Fruit fly (Drosophila melanogaster) whole organism, embryonic: ENCODE measurements around the gene CG4382.

ENCODE experiments used
- Abd-B ChIP-seq: fragments of 200-800 bp; sonication (Bioruptor generic); optimal IDR thresholded peaks from 2 replicates; lab custom pipeline; 2018; ENCODE audit warnings: missing biosample characterization, mild to moderate bottlenecking, missing genetic modification characterization, moderate library complexity
- BEAF-32 ChIP-seq: fragments of 200-800 bp; sonication (Bioruptor generic); optimal IDR thresholded peaks from 3 replicates; lab custom pipeline; 2017; ENCODE audit warnings: missing biosample characterization, missing genetic modification characterization, mild to moderate bottlenecking, moderate library complexity, missing genetic modification reagents
- CG10274 ChIP-seq: fragments of 200-800 bp; sonication (Bioruptor generic); optimal IDR thresholded peaks from 3 replicates; lab custom pipeline; 2017; ENCODE audit warnings: missing biosample characterization, mild to moderate bottlenecking, missing genetic modification characterization
- CG10431 ChIP-seq: fragments of 200-800 bp; sonication (Bioruptor generic); optimal IDR thresholded peaks from 3 replicates; lab custom pipeline; 2018; ENCODE audit warnings: missing biosample characterization, mild to moderate bottlenecking, missing genetic modification characterization
- CG10979 ChIP-seq: fragments of 200-800 bp; sonication (Bioruptor generic); optimal IDR thresholded peaks from 2 replicates; lab custom pipeline; 2018; ENCODE audit warnings: missing biosample characterization, mild to moderate bottlenecking, missing genetic modification characterization, moderate library complexity
- CG12219 ChIP-seq: fragments of 200-800 bp; sonication (Bioruptor generic); optimal IDR thresholded peaks from 3 replicates; lab custom pipeline; 2018; ENCODE audit warnings: missing biosample characterization, mild to moderate bottlenecking, missing genetic modification characterization
- CG12659 ChIP-seq: fragments of 200-800 bp; sonication (Bioruptor generic); optimal IDR thresholded peaks from 3 replicates; lab custom pipeline; 2017; ENCODE audit warnings: mild to moderate bottlenecking, missing biosample characterization, missing genetic modification reagents, missing genetic modification characterization
- CG13123 ChIP-seq: fragments of 200-800 bp; sonication (Bioruptor generic); optimal IDR thresholded peaks from 2 replicates; lab custom pipeline; 2016; ENCODE audit warnings: missing biosample characterization, missing genetic modification characterization
- CG14860 ChIP-seq: fragments of 200-800 bp; sonication (Bioruptor generic); IDR thresholded peaks from 3 replicates; pipeline ENCODE4 v1.3.6; 2022; ENCODE audit warnings: missing biosample characterization, missing genetic modification characterization; ENCODE audit not compliant: partially characterized antibody
- CG1529 ChIP-seq: fragments of 200-800 bp; sonication (Bioruptor generic); optimal IDR thresholded peaks from 3 replicates; lab custom pipeline; 2018; ENCODE audit warnings: missing biosample characterization, missing genetic modification characterization
- CG15601 ChIP-seq: fragments of 200-800 bp; sonication (Bioruptor generic); optimal IDR thresholded peaks from 3 replicates; lab custom pipeline; 2019; ENCODE audit warnings: missing biosample characterization, mild to moderate bottlenecking, missing genetic modification characterization, moderate library complexity
- CG15696 ChIP-seq: fragments of 200-800 bp; sonication (Bioruptor generic); optimal IDR thresholded peaks from 2 replicates; lab custom pipeline; 2019; ENCODE audit warnings: missing biosample characterization, mild to moderate bottlenecking, missing genetic modification characterization, moderate library complexity
- CG18011 ChIP-seq: fragments of 200-800 bp; sonication (Bioruptor generic); optimal IDR thresholded peaks from 2 replicates; lab custom pipeline; 2017; ENCODE audit warnings: missing biosample characterization, missing genetic modification characterization, mild to moderate bottlenecking, moderate library complexity, missing genotype
- CG30431 ChIP-seq: fragments of 200-800 bp; sonication (Bioruptor generic); optimal IDR thresholded peaks from 2 replicates; lab custom pipeline; 2017; ENCODE audit warnings: missing biosample characterization, missing genetic modification characterization
- CG3065 ChIP-seq: fragments of 200-800 bp; sonication (Bioruptor generic); optimal IDR thresholded peaks from 2 replicates; lab custom pipeline; 2016; ENCODE audit warnings: missing biosample characterization, missing genetic modification characterization
- CG31365 ChIP-seq: fragments of 200-800 bp; sonication (Bioruptor generic); optimal IDR thresholded peaks from 2 replicates; lab custom pipeline; 2018; ENCODE audit warnings: missing biosample characterization, mild to moderate bottlenecking, missing genetic modification characterization
- CG32532 ChIP-seq: fragments of 200-800 bp; sonication (Bioruptor generic); IDR thresholded peaks from 2 replicates; pipeline ENCODE4 v1.3.6; 2022; ENCODE audit warnings: missing biosample characterization, missing genetic modification characterization
- CG3995 ChIP-seq: fragments of 200-800 bp; sonication (Bioruptor generic); optimal IDR thresholded peaks from 3 replicates; lab custom pipeline; 2016; ENCODE audit warnings: missing biosample characterization, missing genetic modification characterization
- CG4360 ChIP-seq: fragments of 200-800 bp; sonication (Bioruptor generic); IDR thresholded peaks from 2 replicates; pipeline ENCODE4 v1.3.6; 2022; ENCODE audit warnings: missing biosample characterization, missing genetic modification characterization
- CG5180 ChIP-seq: fragments of 200-800 bp; sonication (Bioruptor generic); optimal IDR thresholded peaks from 3 replicates; lab custom pipeline; 2017; ENCODE audit warnings: missing biosample characterization, missing genetic modification characterization, mild to moderate bottlenecking, moderate library complexity, missing genetic modification reagents
- CG7271 ChIP-seq: fragments of 200-800 bp; sonication (Bioruptor generic); optimal IDR thresholded peaks from 2 replicates; lab custom pipeline; 2018; ENCODE audit warnings: missing biosample characterization, mild to moderate bottlenecking, missing genetic modification characterization, moderate library complexity
- CG8359 ChIP-seq: fragments of 200-800 bp; sonication (Bioruptor generic); optimal IDR thresholded peaks from 2 replicates; lab custom pipeline; 2017; ENCODE audit warnings: missing biosample characterization, mild to moderate bottlenecking, missing genetic modification characterization, borderline replicate concordance
- CG8765 ChIP-seq: fragments of 200-800 bp; sonication (Bioruptor generic); IDR thresholded peaks from 2 replicates; pipeline ENCODE4 v1.3.6; 2022; ENCODE audit warnings: missing biosample characterization, missing genetic modification characterization
- CG9876 ChIP-seq: fragments of 200-800 bp; sonication (Bioruptor generic); optimal IDR thresholded peaks from 2 replicates; lab custom pipeline; 2016; ENCODE audit warnings: missing biosample characterization, missing genetic modification characterization
- Dbx ChIP-seq: fragments of 200-800 bp; sonication (Bioruptor generic); IDR thresholded peaks from 3 replicates; pipeline ENCODE4 v1.3.6; 2022; ENCODE audit warnings: missing biosample characterization, missing genetic modification characterization
- Doc3 ChIP-seq: fragments of 200-800 bp; sonication (Bioruptor generic); IDR thresholded peaks from 3 replicates; pipeline ENCODE4 v1.3.6; 2022; ENCODE audit warnings: missing biosample characterization, missing genetic modification characterization; ENCODE audit not compliant: partially characterized antibody
- Gug ChIP-seq: fragments of 200-800 bp; sonication (Bioruptor generic); IDR thresholded peaks from 4 replicates; pipeline ENCODE4 v1.3.6; 2022; ENCODE audit warnings: missing biosample characterization, missing genetic modification characterization
- Mes4 ChIP-seq: fragments of 200-800 bp; sonication (Bioruptor generic); optimal IDR thresholded peaks from 2 replicates; lab custom pipeline; 2016; ENCODE audit warnings: missing biosample characterization, missing genetic modification characterization
- NC2α ChIP-seq: fragments of 200-800 bp; sonication (Bioruptor generic); optimal IDR thresholded peaks from 2 replicates; lab custom pipeline; 2016; ENCODE audit warnings: missing biosample characterization, missing genetic modification characterization
- NK7.1 ChIP-seq: fragments of 200-800 bp; sonication (Bioruptor generic); optimal IDR thresholded peaks from 3 replicates; lab custom pipeline; 2016; ENCODE audit warnings: missing biosample characterization, missing genetic modification characterization
- Side ChIP-seq: fragments of 200-800 bp; sonication (Bioruptor generic); optimal IDR thresholded peaks from 2 replicates; lab custom pipeline; 2016; ENCODE audit warnings: missing biosample characterization, missing genetic modification characterization
- Trl ChIP-seq, 3 experiments: fragments of >200 bp in 2 of 3; fragments of 200-800 bp in 1 of 3; sonication (Bioruptor generic) in 1 of 3; optimal IDR thresholded peaks; 2 replicates in 1 of 3; 3 replicates in 2 of 3; lab custom pipeline; 2016 to 2017; ENCODE audit warnings: missing biosample characterization in 1 of 3, missing genetic modification characterization in 1 of 3
- Vsx1 ChIP-seq: fragments of 200-800 bp; sonication (Bioruptor generic); optimal IDR thresholded peaks from 2 replicates; lab custom pipeline; 2017; ENCODE audit warnings: missing biosample characterization, mild to moderate bottlenecking, missing genetic modification characterization, missing genetic modification reagents
- al ChIP-seq: fragments of 200-800 bp; sonication (Bioruptor generic); IDR thresholded peaks from 2 replicates; pipeline ENCODE4 v1.3.6; 2022; ENCODE audit warnings: missing biosample characterization, missing genetic modification characterization
- bcd ChIP-seq: fragments of 200-800 bp; sonication (Bioruptor generic); optimal IDR thresholded peaks from 2 replicates; lab custom pipeline; 2017; ENCODE audit warnings: missing biosample characterization, mild to moderate bottlenecking, missing genetic modification characterization
- caup ChIP-seq: fragments of 200-800 bp; sonication (Bioruptor generic); optimal IDR thresholded peaks from 3 replicates; lab custom pipeline; 2017; ENCODE audit warnings: missing biosample characterization, mild to moderate bottlenecking, missing genetic modification characterization, moderate library complexity; ENCODE audit not compliant: severe bottlenecking
- crc ChIP-seq: fragments of 200-800 bp; sonication (Bioruptor generic); optimal IDR thresholded peaks from 2 replicates; lab custom pipeline; 2016; ENCODE audit warnings: missing biosample characterization, missing genetic modification characterization
- disco-r ChIP-seq: fragments of 200-800 bp; sonication (Bioruptor generic); optimal IDR thresholded peaks from 2 replicates; lab custom pipeline; 2016; ENCODE audit warnings: missing biosample characterization, missing genetic modification characterization
- ems ChIP-seq: fragments of 200-800 bp; sonication (Bioruptor generic); optimal IDR thresholded peaks from 3 replicates; lab custom pipeline; 2016; ENCODE audit warnings: missing biosample characterization, missing genetic modification characterization
- gsb ChIP-seq: fragments of 200-800 bp; sonication (Bioruptor generic); IDR thresholded peaks from 2 replicates; pipeline ENCODE4 v1.3.6; 2022; ENCODE audit warnings: missing biosample characterization, missing genetic modification characterization
- jigr1 ChIP-seq: fragments of 200-800 bp; sonication (Bioruptor generic); IDR thresholded peaks from 3 replicates; pipeline ENCODE4 v1.3.6; 2022; ENCODE audit warnings: missing biosample characterization, missing genetic modification characterization
- mirr ChIP-seq: fragments of 200-800 bp; sonication (Bioruptor generic); optimal IDR thresholded peaks from 3 replicates; lab custom pipeline; 2018; ENCODE audit warnings: missing biosample characterization, mild to moderate bottlenecking, missing genetic modification characterization
- mld ChIP-seq: fragments of 200-800 bp; sonication (Bioruptor generic); IDR thresholded peaks from 3 replicates; pipeline ENCODE4 v1.3.6; 2022; ENCODE audit warnings: missing biosample characterization, missing genetic modification characterization; ENCODE audit not compliant: partially characterized antibody
- oc ChIP-seq: fragments of 200-800 bp; sonication (Bioruptor generic); optimal IDR thresholded peaks from 2 replicates; lab custom pipeline; 2018; ENCODE audit warnings: missing biosample characterization, mild to moderate bottlenecking, missing genetic modification characterization, moderate library complexity
- peb ChIP-seq: fragments of 200-800 bp; sonication (Bioruptor generic); IDR thresholded peaks from 2 replicates; pipeline ENCODE4 v1.3.6; 2022; ENCODE audit warnings: missing biosample characterization, missing genetic modification characterization
- stc ChIP-seq: fragments of 200-800 bp; sonication (Bioruptor generic); IDR thresholded peaks from 2 replicates; pipeline ENCODE4 v1.3.6; 2022; ENCODE audit warnings: missing biosample characterization, missing genetic modification characterization
- tgo ChIP-seq: fragments of 200-800 bp; sonication (Bioruptor generic); IDR thresholded peaks from 3 replicates; pipeline ENCODE4 v1.3.6; 2022; ENCODE audit warnings: missing biosample characterization, missing genetic modification characterization
- twi ChIP-seq: fragments of 200-800 bp; optimal IDR thresholded peaks from 2 replicates; lab custom pipeline; 2019; ENCODE audit warnings: missing biosample characterization, mild to moderate bottlenecking, missing genetic modification characterization, moderate library complexity
- tx ChIP-seq: fragments of 200-800 bp; sonication (Bioruptor generic); optimal IDR thresholded peaks from 2 replicates; lab custom pipeline; 2016; ENCODE audit warnings: missing biosample characterization, missing genetic modification characterization
- wek ChIP-seq: fragments of 200-800 bp; sonication (Bioruptor generic); optimal IDR thresholded peaks from 3 replicates; lab custom pipeline; 2018; ENCODE audit warnings: missing biosample characterization, mild to moderate bottlenecking, missing genetic modification characterization, moderate library complexity

CG4382 gene

DNA sequence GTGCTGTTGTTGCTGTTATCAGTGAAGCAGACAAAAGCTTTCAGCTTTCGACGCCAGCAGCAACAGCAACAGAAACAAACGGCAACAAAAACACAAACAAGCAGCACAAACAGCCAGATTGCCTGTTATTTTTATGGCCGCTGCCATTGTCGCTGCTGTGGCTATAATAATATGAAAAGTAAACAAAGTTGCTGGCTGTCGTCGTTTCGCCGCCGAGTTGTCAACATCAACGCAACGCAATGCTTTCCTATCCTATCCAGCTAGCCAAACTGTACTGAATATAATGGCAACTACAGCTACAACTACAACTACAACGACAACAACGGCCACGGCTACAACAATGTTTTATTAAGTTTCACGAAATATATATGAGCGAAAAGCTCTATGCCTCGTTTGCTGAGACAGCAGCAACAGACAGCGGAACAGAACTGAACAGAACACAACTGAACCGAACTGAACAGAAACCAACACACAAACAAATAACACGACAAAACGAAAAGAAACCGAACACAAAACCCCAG is 29.9 kb downstream of the CG4382 start (continued):
- TF ChIP-seq caup (GFP tag; lab: Kevin White, UChicago) (peak; percentile 27), bcd (GFP tag; lab: Kevin White, UChicago) (no peak), Gug (GFP tag; lab: Robert Waterston, UW) (no peak), Doc3 (GFP tag; lab: Robert Waterston, UW) (no peak), CG10274 (GFP tag; lab: Kevin White, UChicago) (no peak), CG10979 (tag; lab: Kevin White, UChicago) (no peak), CG5180 (peak; percentile 73), CG12219 (GFP tag; lab: Kevin White, UChicago) (peak; percentile 28), crc (GFP tag; lab: Kevin White, UChicago) (no peak), CG4360 (GFP tag; lab: Robert Waterston, UW) (peak; percentile 80), CG13123 (peak; percentile 2), CG31365 (peak; percentile 27), al (GFP tag; lab: Robert Waterston, UW) (no peak), mirr (GFP tag; lab: Kevin White, UChicago) (peak; percentile 72), Vsx1 (GFP tag; lab: Kevin White, UChicago) (no peak), peb (no peak), CG7271 (tag; lab: Kevin White, UChicago) (no peak), Trl (optimal IDR thresholded peaks at IDR 0.05; lab: Kevin White, UChicago) (peak in 1 of 2 experiments; percentile 7), Trl (GFP tag; optimal IDR thresholded peaks at IDR 0.05; lab: Kevin White, UChicago) (no peak), mld (GFP tag; lab: Robert Waterston, UW) (no peak), tx (GFP tag; lab: Kevin White, UChicago) (no peak), twi (tag; lab: Kevin White, UChicago) (no peak), BEAF-32 (GFP tag; lab: Kevin White, UChicago) (no peak), CG3995 (GFP tag; lab: Kevin White, UChicago) (no peak), oc (peak; percentile 47), Dbx (GFP tag; lab: Robert Waterston, UW) (0 out of 3 replicates have a peak, but pooled peaks have one; percentile 15), CG8765 (GFP tag; lab: Robert Waterston, UW) (no peak), CG1529 (GFP tag; lab: Kevin White, UChicago) (no peak), wek (GFP tag; lab: Kevin White, UChicago) (peak; percentile 62), CG10431 (peak; percentile 31), Mes4 (GFP tag; lab: Kevin White, UChicago) (peak; percentile 17), NC2α (no peak), Abd-B (GFP tag; lab: Kevin White, UChicago) (peak; percentile 15), CG8359 (no peak), gsb (GFP tag; lab: Robert Waterston, UW) (0 out of 2 replicates have a peak, but pooled peaks have one; percentile 10), disco-r (GFP tag; lab: Kevin White, UChicago) (no peak), CG12659 (GFP tag; lab: Kevin White, UChicago) (peak; percentile 34), tgo (GFP tag; lab: Robert Waterston, UW) (no peak), CG9876 (GFP tag; lab: Kevin White, UChicago) (no peak), jigr1 (GFP tag; lab: Robert Waterston, UW) (no peak), CG15601 (tag; lab: Kevin White, UChicago) (peak; percentile 17), NK7.1 (GFP tag; lab: Kevin White, UChicago) (no peak), CG32532 (GFP tag; lab: Robert Waterston, UW) (no peak), CG14860 (GFP tag; lab: Robert Waterston, UW) (no peak), CG3065 (GFP tag; lab: Kevin White, UChicago) (no peak), Side (no peak), CG18011 (GFP tag; lab: Kevin White, UChicago) (peak; percentile 94), CG30431 (GFP tag; lab: Kevin White, UChicago) (no peak), stc (GFP tag; lab: Robert Waterston, UW) (no peak), CG15696 (tag; lab: Kevin White, UChicago) (no peak), ems (no peak)
